Worm (Caenorhabditis elegans): ENCODE results near the gene B0310.2.

DNA sequence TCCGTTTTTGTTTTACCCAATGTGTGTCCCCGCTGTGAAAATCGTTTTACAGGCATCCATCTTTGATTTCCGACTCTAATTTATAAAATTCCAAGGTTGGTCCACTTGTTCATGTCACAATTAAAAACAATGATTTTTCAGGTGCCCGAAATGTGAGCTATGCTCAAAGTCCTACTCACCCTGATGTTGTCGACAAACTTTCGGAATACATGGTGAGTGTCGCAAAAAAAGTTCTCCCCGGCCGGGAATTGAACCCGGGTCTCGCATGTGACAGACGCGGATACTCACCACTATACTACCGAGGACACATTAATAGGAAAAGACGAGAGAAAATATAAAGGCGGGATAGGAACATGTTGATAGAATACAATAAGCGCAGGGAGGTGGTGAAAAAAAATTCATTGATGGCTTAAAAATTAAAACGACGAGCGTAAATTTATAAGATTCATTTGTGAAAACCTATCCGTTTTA, 17.1 kb downstream of the B0310.2 start, which contains the start of gene egl-17:
- no peak for TF ChIP-seq aha-1 (tag; optimal IDR thresholded peaks at IDR 0.05)
- TF ChIP-seq nhr-237 (tag; optimal IDR thresholded peaks at IDR 0.05), result no peak
- peak; percentile 36 for TF ChIP-seq elt-2 (tag; optimal IDR thresholded peaks at IDR 0.05)
- peak; percentile 32 to 72 (median 57) for TF ChIP-seq ceh-82 (tag; optimal IDR thresholded peaks at IDR 0.05)

All from whole organism, L1 larva.